Worm (Caenorhabditis elegans): ENCODE data around the gene AH9.3.

ce11 chrX:2303253-2303652 is 42.4 kb upstream of the AH9.3 start:
- no peak for TF ChIP-seq lsl-1 (GFP tag; optimal IDR thresholded peaks at IDR 0.05)
- TF ChIP-seq K11D2.4 (GFP tag; IDR thresholded peaks at IDR 0.05): no peak
- no peak for TF ChIP-seq fkh-3 (tag; optimal IDR thresholded peaks at IDR 0.05)
- no peak for TF ChIP-seq cebp-1 (GFP tag; IDR thresholded peaks at IDR 0.05)
- no peak for TF ChIP-seq cebp-1 (tag; optimal IDR thresholded peaks at IDR 0.05)
- no peak for TF ChIP-seq mxl-1 (tag; optimal IDR thresholded peaks at IDR 0.05)
- TF ChIP-seq snpc-4 (GFP tag; optimal IDR thresholded peaks at IDR 0.05): no peak
- TF ChIP-seq snpc-4 (tag; optimal IDR thresholded peaks at IDR 0.05): no peak
- no peak for TF ChIP-seq F49E8.2 (tag; optimal IDR thresholded peaks at IDR 0.05; ENCODE audit: insufficient read depth)
- TF ChIP-seq B0019.2 (GFP tag; conservative IDR thresholded peaks at IDR 0.05): no peak
- no peak for TF ChIP-seq B0261.1 (tag; optimal IDR thresholded peaks at IDR 0.05)
- no peak for TF ChIP-seq ztf-3 (GFP tag; optimal IDR thresholded peaks at IDR 0.05)

Data from whole organism, young adult.